Worm (Caenorhabditis elegans): ENCODE data around the gene C45G9.15.

DNA sequence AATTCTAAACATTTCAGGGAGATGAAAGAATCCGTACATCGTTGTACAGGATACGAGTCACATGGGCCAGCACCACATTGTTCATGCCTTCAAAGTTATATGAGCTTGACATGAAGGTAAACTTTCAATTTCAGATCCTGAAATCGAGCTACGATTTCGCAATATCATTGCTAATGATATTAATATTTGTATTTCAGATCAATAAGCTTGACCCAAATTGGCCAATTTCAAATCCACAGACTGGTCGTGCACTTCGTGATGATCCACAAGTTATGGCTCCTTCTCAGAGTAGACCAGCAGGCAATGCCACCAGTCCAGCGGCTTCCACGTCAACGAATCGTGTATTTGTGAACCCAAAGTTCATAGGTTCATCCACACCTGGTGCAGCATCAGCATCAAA lies 25.5 kb downstream of the C45G9.15 start:
- TF ChIP-seq ces-1 (GFP tag; optimal IDR thresholded peaks at IDR 0.05) = no peak
- no peak for TF ChIP-seq nhr-6 (tag; optimal IDR thresholded peaks at IDR 0.05)
- no peak for TF ChIP-seq lin-29 (GFP tag; IDR thresholded peaks at IDR 0.05)
- no peak for TF ChIP-seq saeg-2 (GFP tag; IDR thresholded peaks at IDR 0.05)
- TF ChIP-seq pqm-1 (tag; optimal IDR thresholded peaks at IDR 0.05) = no peak
- TF ChIP-seq pha-4 (GFP tag; IDR thresholded peaks at IDR 0.05) = no peak
- no peak for TF ChIP-seq pha-4 (tag; optimal IDR thresholded peaks at IDR 0.05)
- TF ChIP-seq daf-16 (GFP tag; optimal IDR thresholded peaks at IDR 0.05) = no peak
- no peak for TF ChIP-seq daf-16 (tag; optimal IDR thresholded peaks at IDR 0.05)
- TF ChIP-seq cey-2 (tag; optimal IDR thresholded peaks at IDR 0.05; ENCODE audit: borderline replicate concordance, insufficient read depth) = no peak
- no peak for TF ChIP-seq egl-43 (GFP tag; IDR thresholded peaks at IDR 0.05)
- TF ChIP-seq T20F7.1 (GFP tag; optimal IDR thresholded peaks at IDR 0.05) = no peak
- no peak for TF ChIP-seq unc-130 (GFP tag; optimal IDR thresholded peaks at IDR 0.05)
- no peak for TF ChIP-seq T26A8.4 (GFP tag; IDR thresholded peaks at IDR 0.05)
- no peak for TF ChIP-seq ceh-20 (GFP tag; IDR thresholded peaks at IDR 0.05)
